Worm (Caenorhabditis elegans): ENCODE results near the gene ZC8.6.

The ZC8.6 gene

ce11 chrX:5028593-5028955, 31.2 kb upstream of the ZC8.6 start:
- no peak for TF ChIP-seq lag-1 (GFP tag; IDR thresholded peaks at IDR 0.05)
- TF ChIP-seq nhr-120 (GFP tag; IDR thresholded peaks at IDR 0.05), result no peak
- no peak for TF ChIP-seq nfyb-1 (GFP tag; IDR thresholded peaks at IDR 0.05)
- no peak for TF ChIP-seq F55B11.4 (tag; optimal IDR thresholded peaks at IDR 0.05; ENCODE audit: borderline replicate concordance, insufficient read depth)
- no peak for TF ChIP-seq egl-44 (GFP tag; IDR thresholded peaks at IDR 0.05)
- TF ChIP-seq hrde-1 (tag; optimal IDR thresholded peaks at IDR 0.05; ENCODE audit: borderline replicate concordance), result no peak
- no peak for TF ChIP-seq rpc-1 (optimal IDR thresholded peaks at IDR 0.05)
- no peak for TF ChIP-seq rpc-1 (tag; optimal IDR thresholded peaks at IDR 0.05)
- TF ChIP-seq ztf-18 (tag; optimal IDR thresholded peaks at IDR 0.05), result no peak
- no peak for TF ChIP-seq hmg-20 (GFP tag; IDR thresholded peaks at IDR 0.05)
- no peak for TF ChIP-seq Y53G8AR.9 (GFP tag; conservative IDR thresholded peaks at IDR 0.05)
- no peak for TF ChIP-seq rec-8 (tag; optimal IDR thresholded peaks at IDR 0.05)
- TF ChIP-seq dox-1 (GFP tag; IDR thresholded peaks at IDR 0.05), result no peak
- no peak for TF ChIP-seq F57C9.4 (tag; optimal IDR thresholded peaks at IDR 0.05)
- TF ChIP-seq tbx-9 (tag; optimal IDR thresholded peaks at IDR 0.05; ENCODE audit: borderline replicate concordance), result no peak
- TF ChIP-seq ztf-3 (GFP tag; optimal IDR thresholded peaks at IDR 0.05), result no peak

ce11 chrX:5027923-5028592, 30.7 kb upstream of the ZC8.6 start:
- no peak for TF ChIP-seq sdz-38 (tag; optimal IDR thresholded peaks at IDR 0.05)
- TF ChIP-seq hmg-1.2 (GFP tag; IDR thresholded peaks at IDR 0.05), result no peak
- TF ChIP-seq madf-6 (GFP tag; IDR thresholded peaks at IDR 0.05), result no peak
- TF ChIP-seq attf-6 (GFP tag; IDR thresholded peaks at IDR 0.05), result no peak
- TF ChIP-seq nhr-27 (tag; optimal IDR thresholded peaks at IDR 0.05), result no peak
- TF ChIP-seq ceh-40 (GFP tag; IDR thresholded peaks at IDR 0.05), result no peak
- TF ChIP-seq ceh-27 (GFP tag; optimal IDR thresholded peaks at IDR 0.05), result peak; percentile 73
- no peak for TF ChIP-seq ztf-6 (GFP tag; IDR thresholded peaks at IDR 0.05)
- TF ChIP-seq aptf-2 (GFP tag; conservative IDR thresholded peaks at IDR 0.05), result no peak

- TF ChIP-seq hmg-1.2 (GFP tag; IDR thresholded peaks at IDR 0.05), result no peak
- no peak for TF ChIP-seq F52B5.7 (tag; optimal IDR thresholded peaks at IDR 0.05)
- no peak for TF ChIP-seq lin-54 (GFP tag; optimal IDR thresholded peaks at IDR 0.05)
- no peak for TF ChIP-seq rec-8 (tag; optimal IDR thresholded peaks at IDR 0.05)
- no peak for TF ChIP-seq bed-1 (GFP tag; IDR thresholded peaks at IDR 0.05)
- TF ChIP-seq tbp1 (GFP tag; optimal IDR thresholded peaks at IDR 0.05), result no peak
- TF ChIP-seq unc-62 (GFP tag; optimal IDR thresholded peaks at IDR 0.05), result no peak
- TF ChIP-seq F23B12.7 (tag; optimal IDR thresholded peaks at IDR 0.05; ENCODE audit: insufficient read depth), result no peak
- no peak for TF ChIP-seq F39B2.1 (GFP tag; IDR thresholded peaks at IDR 0.05)
- no peak for TF ChIP-seq Y67H2A.10 (GFP tag; conservative IDR thresholded peaks at IDR 0.05)
- no peak for TF ChIP-seq ceh-58 (GFP tag; IDR thresholded peaks at IDR 0.05)
- no peak for TF ChIP-seq nhr-179 (tag; optimal IDR thresholded peaks at IDR 0.05)
- no peak for TF ChIP-seq unc-130 (GFP tag; optimal IDR thresholded peaks at IDR 0.05)
- TF ChIP-seq B0019.2 (GFP tag; conservative IDR thresholded peaks at IDR 0.05), result no peak
- TF ChIP-seq die-1 (tag; optimal IDR thresholded peaks at IDR 0.05), result no peak
Observed at ce11 chrX:5026461-5026860, 29.1 kb upstream of the ZC8.6 start.

Data from whole organism, young adult.